Worm (Caenorhabditis elegans) whole organism, L1 larva: ENCODE measurements around the gene lro-1.

Experiments used
- C04F5.9 ChIP-seq: sonication (generic microtip); optimal IDR thresholded peaks from 2 replicates; lab custom pipeline; 2016; ENCODE audit warnings: missing genetic modification characterization, missing compliant biosample characterization
- C16A3.4 ChIP-seq: fragments of 150-350 bp; optimal IDR thresholded peaks from 2 replicates; lab custom pipeline; 2014; ENCODE audit warnings: missing biosample characterization, missing genetic modification characterization
- F16B12.6 ChIP-seq: fragments of 150-350 bp; optimal IDR thresholded peaks from 2 replicates; lab custom pipeline; 2014; ENCODE audit warnings: missing biosample characterization, missing genetic modification characterization
- Y116A8C.19 ChIP-seq: sonication (generic microtip); optimal IDR thresholded peaks from 2 replicates; lab custom pipeline; 2016; ENCODE audit warnings: missing compliant biosample characterization, missing genetic modification characterization, borderline replicate concordance
- ama-1 ChIP-seq: fragments of 150-350 bp; optimal IDR thresholded peaks from 2 replicates; lab custom pipeline; 2014
- ceh-63 ChIP-seq: fragments of 200-800 bp; sonication (Bioruptor generic); optimal IDR thresholded peaks from 2 replicates; lab custom pipeline; 2018; ENCODE audit warnings: mild to moderate bottlenecking, missing genetic modification characterization, missing compliant biosample characterization
- ceh-8 ChIP-seq: fragments of 200-800 bp; sonication (Bioruptor generic); optimal IDR thresholded peaks from 2 replicates; lab custom pipeline; 2018; ENCODE audit warnings: mild to moderate bottlenecking, missing genetic modification characterization, moderate library complexity, missing compliant biosample characterization
- ces-1 ChIP-seq: fragments of 150-350 bp; optimal IDR thresholded peaks from 2 replicates; lab custom pipeline; 2014; ENCODE audit warnings: missing biosample characterization, missing genetic modification reagents, missing genetic modification characterization
- dpl-1 ChIP-seq, 3 experiments: fragments of 150-350 bp in 2 of 3; sonication (generic microtip) in 1 of 3; optimal IDR thresholded peaks; 2 replicates each; lab custom pipeline; 2014 to 2017; ENCODE audit warnings: missing biosample characterization in 3 of 3, missing genetic modification characterization in 3 of 3, missing genetic modification reagents in 3 of 3
- efl-1 ChIP-seq, 4 experiments: fragments of 150-350 bp; optimal IDR thresholded peaks in 3 of 4; peaks in 1 of 4; 1 replicate in 1 of 4; 2 replicates in 3 of 4; lab custom pipeline; 2014; ENCODE audit warnings: missing biosample characterization in 2 of 4, missing genetic modification characterization in 2 of 4, missing genetic modification reagents in 2 of 4
- efl-3 ChIP-seq: fragments of 200-800 bp; sonication (Bioruptor generic); optimal IDR thresholded peaks from 2 replicates; lab custom pipeline; 2018; ENCODE audit warnings: mild to moderate bottlenecking, missing genetic modification characterization, missing compliant biosample characterization
- egl-13 ChIP-seq: sonication (generic microtip); optimal IDR thresholded peaks from 2 replicates; lab custom pipeline; 2016; ENCODE audit warnings: missing genotype, missing genetic modification reagents, missing genetic modification characterization, missing compliant biosample characterization
- egl-27 ChIP-seq, 2 experiments: fragments of 150-350 bp in 1 of 2; sonication (generic microtip); optimal IDR thresholded peaks; 3 replicates each; lab custom pipeline; 2017 to 2018; ENCODE audit warnings: missing biosample characterization in 2 of 2, missing genetic modification characterization in 2 of 2, missing genetic modification reagents in 2 of 2
- elt-2 ChIP-seq: sonication (generic microtip); optimal IDR thresholded peaks from 2 replicates; lab custom pipeline; 2016; ENCODE audit warnings: missing genetic modification characterization, mild to moderate bottlenecking, inconsistent platforms, missing compliant biosample characterization, missing genetic modification reagents
- elt-3 ChIP-seq, 6 experiments: fragments of 150-350 bp in 1 of 6; sonication (generic microtip); optimal IDR thresholded peaks; 2 replicates each; lab custom pipeline; 2017 to 2018; ENCODE audit warnings: missing biosample characterization in 6 of 6, missing genetic modification characterization in 6 of 6, inconsistent platforms in 1 of 6
- fkh-4 ChIP-seq: sonication (generic microtip); optimal IDR thresholded peaks from 2 replicates; lab custom pipeline; 2016; ENCODE audit warnings: missing compliant biosample characterization, missing genetic modification characterization, borderline replicate concordance
- fkh-8 ChIP-seq: sonication (generic microtip); optimal IDR thresholded peaks from 2 replicates; lab custom pipeline; 2016; ENCODE audit warnings: mild to moderate bottlenecking, missing genetic modification characterization, missing compliant biosample characterization
- fos-1 ChIP-seq: fragments of 150-350 bp; optimal IDR thresholded peaks from 2 replicates; lab custom pipeline; 2014; ENCODE audit warnings: missing biosample characterization, missing genetic modification characterization
- grh-1 ChIP-seq: fragments of 200-800 bp; sonication (Bioruptor generic); IDR thresholded peaks from 2 replicates; pipeline ENCODE4 v1.3.6; 2022; ENCODE audit warnings: missing genetic modification reagents, missing genetic modification characterization, missing compliant biosample characterization
- isw-1 ChIP-seq: fragments of 200-800 bp; sonication (Bioruptor generic); IDR thresholded peaks from 2 replicates; pipeline ENCODE4 v1.3.6; 2022; ENCODE audit warnings: missing genetic modification characterization, missing compliant biosample characterization
- jun-1 ChIP-seq: fragments of 150-350 bp; optimal IDR thresholded peaks from 2 replicates; lab custom pipeline; 2014; ENCODE audit warnings: missing biosample characterization, missing genetic modification reagents, missing genetic modification characterization
- lin-15B ChIP-seq: fragments of 150-350 bp; sonication (generic microtip); optimal IDR thresholded peaks from 3 replicates; lab custom pipeline; 2014; ENCODE audit warnings: missing biosample characterization, missing genetic modification characterization
- lin-35 ChIP-seq, 2 experiments: fragments of 150-350 bp; optimal IDR thresholded peaks; 2 replicates each; lab custom pipeline; 2014; ENCODE audit warnings: missing biosample characterization in 2 of 2, missing genetic modification characterization in 2 of 2, missing genetic modification reagents in 2 of 2
- lsy-2 ChIP-seq, 2 experiments: fragments of 150-350 bp; optimal IDR thresholded peaks; 2 replicates each; lab custom pipeline; 2014; ENCODE audit warnings: missing biosample characterization in 2 of 2, missing genetic modification characterization in 2 of 2
- mab-9 ChIP-seq: fragments of 200-800 bp; sonication (Bioruptor generic); IDR thresholded peaks from 2 replicates; pipeline ENCODE4 v1.3.6; 2022; ENCODE audit warnings: missing genetic modification reagents, missing genetic modification characterization, missing compliant biosample characterization
- mdl-1 ChIP-seq, 2 experiments: fragments of 150-350 bp; optimal IDR thresholded peaks; 2 replicates each; lab custom pipeline; 2014 to 2017; ENCODE audit warnings: missing biosample characterization in 2 of 2, missing genetic modification characterization in 2 of 2, inconsistent platforms in 1 of 2
- mef-2 ChIP-seq: fragments of 150-350 bp; optimal IDR thresholded peaks from 2 replicates; lab custom pipeline; 2014; ENCODE audit warnings: missing biosample characterization, missing genetic modification characterization
- mep-1 ChIP-seq: fragments of 150-350 bp; optimal IDR thresholded peaks from 2 replicates; lab custom pipeline; 2014; ENCODE audit warnings: missing biosample characterization, missing genetic modification characterization
- nhr-11 ChIP-seq: fragments of 150-350 bp; optimal IDR thresholded peaks from 2 replicates; lab custom pipeline; 2014; ENCODE audit warnings: missing biosample characterization, missing genetic modification characterization
- nhr-12 ChIP-seq: sonication (generic microtip); optimal IDR thresholded peaks from 2 replicates; lab custom pipeline; 2017; ENCODE audit warnings: missing biosample characterization, missing genetic modification characterization
- nhr-19 ChIP-seq: fragments of 200-800 bp; sonication (Bioruptor generic); conservative IDR thresholded peaks from 2 replicates; pipeline ENCODE4 v1.3.6; 2022; ENCODE audit warnings: missing genetic modification characterization, missing compliant biosample characterization
- nhr-20 ChIP-seq: sonication (generic microtip); optimal IDR thresholded peaks from 2 replicates; lab custom pipeline; 2016; ENCODE audit warnings: mild to moderate bottlenecking, missing genetic modification characterization, missing compliant biosample characterization
- nhr-28 ChIP-seq: fragments of 150-350 bp; optimal IDR thresholded peaks from 2 replicates; lab custom pipeline; 2014; ENCODE audit warnings: missing biosample characterization, missing genetic modification characterization
- nhr-47 ChIP-seq: sonication (generic microtip); optimal IDR thresholded peaks from 2 replicates; lab custom pipeline; 2016; ENCODE audit warnings: mild to moderate bottlenecking, missing genetic modification characterization, moderate library complexity, missing compliant biosample characterization
- nhr-71 ChIP-seq: sonication (generic microtip); optimal IDR thresholded peaks from 2 replicates; lab custom pipeline; 2016; ENCODE audit warnings: mild to moderate bottlenecking, missing genetic modification characterization, moderate library complexity, missing compliant biosample characterization
- nhr-77 ChIP-seq: fragments of 150-350 bp; optimal IDR thresholded peaks from 2 replicates; lab custom pipeline; 2014; ENCODE audit warnings: missing biosample characterization, missing genetic modification characterization
- nhr-84 ChIP-seq: sonication (generic microtip); optimal IDR thresholded peaks from 2 replicates; lab custom pipeline; 2017; ENCODE audit warnings: missing biosample characterization, missing genetic modification characterization
- nhr-90 ChIP-seq: sonication (generic microtip); optimal IDR thresholded peaks from 2 replicates; lab custom pipeline; 2016; ENCODE audit warnings: mild to moderate bottlenecking, missing genetic modification characterization, missing compliant biosample characterization; ENCODE audit not compliant: poor library complexity
- pag-3 ChIP-seq: sonication (generic microtip); optimal IDR thresholded peaks from 2 replicates; lab custom pipeline; 2017; ENCODE audit warnings: missing genetic modification characterization, mild to moderate bottlenecking, missing compliant biosample characterization, antibody characterized with exemption, borderline replicate concordance; ENCODE audit not compliant: insufficient read depth
- pqm-1 ChIP-seq: sonication (generic microtip); optimal IDR thresholded peaks from 3 replicates; lab custom pipeline; 2017; ENCODE audit warnings: missing biosample characterization, missing genetic modification characterization
- skn-1 ChIP-seq: fragments of 150-350 bp; optimal IDR thresholded peaks from 2 replicates; lab custom pipeline; 2014; ENCODE audit warnings: missing biosample characterization, missing genetic modification characterization
- snpc-4 ChIP-seq: fragments of 150-350 bp; optimal IDR thresholded peaks from 2 replicates; lab custom pipeline; 2014; ENCODE audit warnings: missing biosample characterization, missing genetic modification characterization
- snu-23 ChIP-seq: sonication (generic microtip); optimal IDR thresholded peaks from 2 replicates; lab custom pipeline; 2016; ENCODE audit warnings: missing genetic modification characterization, missing compliant biosample characterization
- sox-4 ChIP-seq: sonication (generic microtip); optimal IDR thresholded peaks from 2 replicates; lab custom pipeline; 2016; ENCODE audit warnings: missing genetic modification characterization, missing compliant biosample characterization
- swsn-7 ChIP-seq: sonication (generic microtip); optimal IDR thresholded peaks from 2 replicates; lab custom pipeline; 2016; ENCODE audit warnings: missing genetic modification characterization, missing compliant biosample characterization
- tlp-1 ChIP-seq: fragments of 150-350 bp; optimal IDR thresholded peaks from 2 replicates; lab custom pipeline; 2014; ENCODE audit warnings: missing biosample characterization, missing genetic modification characterization
- unc-130 ChIP-seq: fragments of 150-350 bp; optimal IDR thresholded peaks from 2 replicates; lab custom pipeline; 2017; ENCODE audit warnings: missing biosample characterization, missing genetic modification characterization, inconsistent platforms
- unc-86 ChIP-seq: sonication (generic microtip); optimal IDR thresholded peaks from 2 replicates; lab custom pipeline; 2016; ENCODE audit warnings: missing genetic modification characterization, missing compliant biosample characterization
- zip-4 ChIP-seq: fragments of 200-800 bp; sonication (Bioruptor generic); optimal IDR thresholded peaks from 2 replicates; lab custom pipeline; 2018; ENCODE audit warnings: mild to moderate bottlenecking, missing genetic modification characterization, moderate library complexity, missing compliant biosample characterization
- ztf-11 ChIP-seq, 2 experiments: sonication (generic microtip); optimal IDR thresholded peaks; 2 replicates each; lab custom pipeline; 2016 to 2017; ENCODE audit warnings: missing genetic modification characterization in 2 of 2, missing biosample characterization in 1 of 2, missing compliant biosample characterization in 1 of 2
- ztf-4 ChIP-seq: fragments of 150-350 bp; optimal IDR thresholded peaks from 2 replicates; lab custom pipeline; 2014; ENCODE audit warnings: missing biosample characterization, missing genetic modification characterization

lro-1 gene

ce11 chrX:6251947-6252617 lies 19.8 kb upstream of the lro-1 start (continued):
- TF ChIP-seq Y116A8C.19 (tag; lab: Kevin White, UChicago) (no peak), grh-1 (GFP tag; lab: Robert Waterston, UW) (0 out of 2 replicates have a peak, but pooled peaks have one; percentile 40), jun-1 (tag; lab: Kevin White, UChicago) (peak; percentile 24), fkh-4 (no peak), mdl-1 (tag; optimal IDR thresholded peaks at IDR 0.05; lab: Kevin White, UChicago) (peak in 1 of 2 experiments; percentile 34), sox-4 (tag; lab: Kevin White, UChicago) (no peak), C16A3.4 (no peak), nhr-47 (tag; lab: Kevin White, UChicago) (peak; percentile 78), ceh-63 (GFP tag; lab: Kevin White, UChicago) (no peak), F16B12.6 (tag; lab: Kevin White, UChicago) (no peak), nhr-77 (tag; lab: Kevin White, UChicago) (peak; percentile 20), mef-2 (tag; lab: Kevin White, UChicago) (no peak), lin-35 (GFP tag; optimal IDR thresholded peaks at IDR 0.05; lab: Kevin White, UChicago) (peak; percentile 12 to 61), unc-130 (tag; lab: Kevin White, UChicago) (peak; percentile 14), efl-3 (GFP tag; lab: Kevin White, UChicago) (no peak), ces-1 (GFP tag; lab: Kevin White, UChicago) (no peak), nhr-71 (tag; lab: Kevin White, UChicago) (peak; percentile 76), skn-1 (tag; lab: Kevin White, UChicago) (no peak), tlp-1 (no peak), isw-1 (GFP tag; lab: Robert Waterston, UW) (no peak), fkh-8 (tag; lab: Kevin White, UChicago) (peak; percentile 52), nhr-20 (tag; lab: Kevin White, UChicago) (peak; percentile 33), lsy-2 (tag; optimal IDR thresholded peaks at IDR 0.05; lab: Kevin White, UChicago) (peak in 1 of 2 experiments; percentile 27), ztf-4 (tag; lab: Kevin White, UChicago) (peak; percentile 32), snpc-4 (tag; lab: Kevin White, UChicago) (no peak), efl-1 (optimal IDR thresholded peaks at IDR 0.05; lab: Kevin White, UChicago) (peak; percentile 21 to 23), efl-1 (GFP tag; optimal IDR thresholded peaks at IDR 0.05 in 1 of 2; lab: Kevin White, UChicago) (no peak), nhr-28 (tag; lab: Kevin White, UChicago) (no peak), ceh-8 (GFP tag; lab: Kevin White, UChicago) (peak; percentile 14), dpl-1 (GFP tag; optimal IDR thresholded peaks at IDR 0.05; lab: Kevin White, UChicago) (no peak), elt-3 (tag; optimal IDR thresholded peaks at IDR 0.05; lab: Kevin White, UChicago) (peak in 1 of 6 experiments; percentile 16), egl-27 (tag; optimal IDR thresholded peaks at IDR 0.05; lab: Kevin White, UChicago) (no peak), C04F5.9 (no peak), nhr-90 (peak; percentile 74), unc-86 (peak; percentile 38), nhr-84 (no peak), elt-2 (tag; lab: Kevin White, UChicago) (peak; percentile 64), nhr-12 (no peak), zip-4 (GFP tag; lab: Kevin White, UChicago) (no peak), ama-1 (peak; percentile 98), mab-9 (peak; percentile 29; the same call in 1 of the 2 replicates), fos-1 (tag; lab: Kevin White, UChicago) (peak; percentile 22), nhr-19 (GFP tag; lab: Robert Waterston, UW) (peak; percentile 62), swsn-7 (tag; lab: Kevin White, UChicago) (peak; percentile 49), egl-13 (tag; lab: Kevin White, UChicago) (no peak), mep-1 (tag; lab: Kevin White, UChicago) (no peak), lin-15B (tag; lab: Kevin White, UChicago) (no peak), ztf-11 (tag; optimal IDR thresholded peaks at IDR 0.05; lab: Kevin White, UChicago) (peak in 1 of 2 experiments; percentile 43), pqm-1 (tag; lab: Kevin White, UChicago) (no peak), snu-23 (GFP tag; lab: Kevin White, UChicago) (peak; percentile 73), nhr-11 (tag; lab: Kevin White, UChicago) (no peak), pag-3 (tag; lab: Kevin White, UChicago) (no peak)
